Worm (Caenorhabditis elegans) whole organism, L2 larva: ENCODE data around the gene B0554.2.

Experiments
- Y55F3AM.14 ChIP-seq: fragments of 200-800 bp; sonication (Bioruptor generic); optimal IDR thresholded peaks from 2 replicates; lab custom pipeline; 2018; ENCODE audit warnings: mild to moderate bottlenecking, missing genetic modification characterization, missing compliant biosample characterization
- ama-1 ChIP-seq: fragments of 150-350 bp; optimal IDR thresholded peaks from 2 replicates; lab custom pipeline; 2018; ENCODE audit warnings: inconsistent platforms
- blmp-1 ChIP-seq: sonication (generic microtip); optimal IDR thresholded peaks from 2 replicates; lab custom pipeline; 2017; ENCODE audit warnings: missing genetic modification characterization, mild to moderate bottlenecking, missing compliant biosample characterization, antibody characterized with exemption, moderate library complexity; ENCODE audit not compliant: insufficient read depth
- lin-11 ChIP-seq: fragments of 150-350 bp; sonication (generic microtip); optimal IDR thresholded peaks from 2 replicates; lab custom pipeline; 2014; ENCODE audit warnings: missing biosample characterization, missing genetic modification characterization, inconsistent platforms, mixed read lengths
- mdl-1 ChIP-seq, 2 experiments: fragments of 150-350 bp in 1 of 2; sonication (generic microtip) in 1 of 2; optimal IDR thresholded peaks; 2 replicates each; lab custom pipeline; 2017; ENCODE audit warnings: missing biosample characterization in 2 of 2, missing genetic modification characterization in 2 of 2
- nhr-10 ChIP-seq: sonication (generic microtip); optimal IDR thresholded peaks from 2 replicates; lab custom pipeline; 2017; ENCODE audit warnings: missing biosample characterization, missing genetic modification characterization
- nhr-11 ChIP-seq: fragments of 150-350 bp; optimal IDR thresholded peaks from 2 replicates; lab custom pipeline; 2014; ENCODE audit warnings: missing biosample characterization, missing genetic modification characterization
- nhr-21 ChIP-seq: fragments of 150-350 bp; optimal IDR thresholded peaks from 2 replicates; lab custom pipeline; 2014; ENCODE audit warnings: missing biosample characterization, missing genetic modification characterization
- nhr-23 ChIP-seq: fragments of 150-350 bp; optimal IDR thresholded peaks from 2 replicates; lab custom pipeline; 2014; ENCODE audit warnings: missing biosample characterization, missing genetic modification reagents, missing genetic modification characterization
- sem-4 ChIP-seq: fragments of 150-350 bp; optimal IDR thresholded peaks from 2 replicates; lab custom pipeline; 2014; ENCODE audit warnings: missing biosample characterization, missing genetic modification reagents, missing genetic modification characterization
- unc-62 ChIP-seq: fragments of 150-350 bp; optimal IDR thresholded peaks from 2 replicates; lab custom pipeline; 2014; ENCODE audit warnings: missing biosample characterization, missing genetic modification reagents, missing genetic modification characterization
- ztf-11 ChIP-seq: sonication (generic microtip); optimal IDR thresholded peaks from 2 replicates; lab custom pipeline; 2017; ENCODE audit warnings: missing biosample characterization, missing genetic modification characterization
- ztf-4 ChIP-seq: fragments of 150-350 bp; optimal IDR thresholded peaks from 2 replicates; lab custom pipeline; 2014; ENCODE audit warnings: missing biosample characterization, missing genetic modification characterization

DNA sequence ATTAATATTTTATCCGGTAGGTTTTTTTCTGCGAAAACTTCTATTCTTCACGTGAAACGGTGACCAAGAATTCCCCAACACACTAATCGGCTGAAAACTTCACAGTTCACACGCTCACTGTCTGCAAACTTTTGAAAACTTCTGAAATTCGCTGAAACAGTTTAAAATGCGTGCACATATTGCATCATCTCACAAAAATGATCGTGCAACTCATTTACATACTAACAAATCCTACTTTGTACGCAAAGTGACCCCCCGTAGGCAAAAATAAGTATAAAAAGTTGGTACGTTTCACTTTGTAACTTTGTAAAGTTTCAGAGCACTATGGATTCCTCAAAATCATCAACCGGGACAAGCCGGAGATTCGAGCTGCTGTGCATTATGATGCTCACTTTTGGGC, 45.6 kb upstream of the B0554.2 start, which contains the start of gene ZK6.6:
- no peak for TF ChIP-seq blmp-1 (tag; lab: Kevin White, UChicago)
- TF ChIP-seq nhr-11 (tag; lab: Kevin White, UChicago), result no peak
- no peak for TF ChIP-seq sem-4 (tag; lab: Kevin White, UChicago)
- TF ChIP-seq ama-1, result no peak
- no peak for TF ChIP-seq mdl-1 (tag; optimal IDR thresholded peaks at IDR 0.05; lab: Kevin White, UChicago)
- no peak for TF ChIP-seq nhr-10 (tag; lab: Kevin White, UChicago)
- no peak for TF ChIP-seq lin-11 (tag; lab: Kevin White, UChicago)
- no peak for TF ChIP-seq nhr-21 (tag; lab: Kevin White, UChicago)
- TF ChIP-seq Y55F3AM.14 (GFP tag; lab: Kevin White, UChicago), result no peak
- TF ChIP-seq nhr-23 (tag; lab: Kevin White, UChicago), result no peak
- no peak for TF ChIP-seq ztf-11 (tag; lab: Kevin White, UChicago)
- TF ChIP-seq unc-62 (GFP tag; lab: Kevin White, UChicago), result no peak
- no peak for TF ChIP-seq ztf-4 (tag; lab: Kevin White, UChicago)
